In genomic region chr3L:3624876-3625275, dm6 we compare ENCODE assay signal across 1 fruit fly cellular context.
A peak's percentile ranks its signal among the peaks of the same experiment; 100 is the strongest.
TF ChIP-seq lines count a peak whose summit lies in the region.

No protein-coding gene starts in this region.

TF ChIP-seq in whole organism, embryonic, 481 proteins besides CTCF, POLR2A, EP300 and RAD21 (continued from another document and continues in another):
- TF ChIP-seq CG31224 (GFP tag; IDR thresholded peaks at IDR 0.05; lab: Robert Waterston, UW) (no peak), pros (GFP tag; optimal IDR thresholded peaks at IDR 0.05; lab: Kevin White, UChicago) (no peak), CG7786 (GFP tag; optimal IDR thresholded peaks at IDR 0.05; lab: Kevin White, UChicago) (no peak), chinmo (GFP tag; IDR thresholded peaks at IDR 0.05; lab: Robert Waterston, UW; ENCODE audit: partially characterized antibody) (no peak), Oaz (GFP tag; IDR thresholded peaks at IDR 0.05; lab: Robert Waterston, UW) (no peak), CG6854 (GFP tag; optimal IDR thresholded peaks at IDR 0.05; lab: Kevin White, UChicago) (no peak), nom (GFP tag; optimal IDR thresholded peaks at IDR 0.05; lab: Kevin White, UChicago) (peak; percentile 47), croc (GFP tag; conservative IDR thresholded peaks at IDR 0.05; lab: Robert Waterston, UW) (no peak), seq (GFP tag; IDR thresholded peaks at IDR 0.05; lab: Robert Waterston, UW) (peak; percentile 55; the same call in 1 of the 2 replicates), grn (GFP tag; optimal IDR thresholded peaks at IDR 0.05; lab: Kevin White, UChicago) (no peak), CG2199 (GFP tag; IDR thresholded peaks at IDR 0.05; lab: Robert Waterston, UW) (0 out of 3 replicates have a peak, but pooled peaks have one; percentile 38), exex (tag; optimal IDR thresholded peaks at IDR 0.05; lab: Kevin White, UChicago) (no peak), CG17912 (GFP tag; optimal IDR thresholded peaks at IDR 0.05; lab: Kevin White, UChicago) (no peak), CG8478 (optimal IDR thresholded peaks at IDR 0.05; lab: Kevin White, UChicago) (no peak), gsb (GFP tag; IDR thresholded peaks at IDR 0.05; lab: Robert Waterston, UW) (no peak), CG10431 (GFP tag; optimal IDR thresholded peaks at IDR 0.05; lab: Kevin White, UChicago) (no peak), Drgx (GFP tag; IDR thresholded peaks at IDR 0.05; lab: Robert Waterston, UW) (peak; percentile 47; the same call in 1 of the 2 replicates), br (optimal IDR thresholded peaks at IDR 0.05; lab: Kevin White, UChicago) (no peak), vfl (GFP tag; optimal IDR thresholded peaks at IDR 0.05; lab: Kevin White, UChicago) (no peak), ac (GFP tag; optimal IDR thresholded peaks at IDR 0.05; lab: Kevin White, UChicago) (no peak), CG14860 (GFP tag; IDR thresholded peaks at IDR 0.05; lab: Robert Waterston, UW; ENCODE audit: partially characterized antibody) (no peak), CG7556 (GFP tag; optimal IDR thresholded peaks at IDR 0.05; lab: Kevin White, UChicago) (no peak), CG14710 (tag; optimal IDR thresholded peaks at IDR 0.05; lab: Kevin White, UChicago) (no peak), maf-S (GFP tag; optimal IDR thresholded peaks at IDR 0.05; lab: Kevin White, UChicago) (no peak), Nf-YC (tag; optimal IDR thresholded peaks at IDR 0.05; lab: Kevin White, UChicago) (peak; percentile 99), CG1603 (tag; optimal IDR thresholded peaks at IDR 0.05; lab: Kevin White, UChicago) (no peak), Nf-YB (GFP tag; optimal IDR thresholded peaks at IDR 0.05; lab: Kevin White, UChicago) (peak; percentile 98), CG7987 (GFP tag; optimal IDR thresholded peaks at IDR 0.05; lab: Kevin White, UChicago) (no peak), CG7928 (GFP tag; optimal IDR thresholded peaks at IDR 0.05; lab: Kevin White, UChicago) (no peak), Camta (GFP tag; optimal IDR thresholded peaks at IDR 0.05; lab: Kevin White, UChicago) (no peak), fd3F (GFP tag; optimal IDR thresholded peaks at IDR 0.05; lab: Kevin White, UChicago) (no peak), caup (GFP tag; optimal IDR thresholded peaks at IDR 0.05; lab: Kevin White, UChicago; ENCODE audit: severe bottlenecking) (no peak), Eip74EF (GFP tag; optimal IDR thresholded peaks at IDR 0.05; lab: Kevin White, UChicago) (no peak), CG4360 (GFP tag; IDR thresholded peaks at IDR 0.05; lab: Robert Waterston, UW) (peak; percentile 91), Lhr (GFP tag; optimal IDR thresholded peaks at IDR 0.05; lab: Kevin White, UChicago) (no peak), dan (GFP tag; IDR thresholded peaks at IDR 0.05; lab: Robert Waterston, UW) (no peak), CG11695 (GFP tag; IDR thresholded peaks at IDR 0.05; lab: Robert Waterston, UW) (no peak), luna (GFP tag; optimal IDR thresholded peaks at IDR 0.05; lab: Kevin White, UChicago) (no peak), Sin3A (optimal IDR thresholded peaks at IDR 0.05; lab: Kevin White, UChicago) (no peak), lilli (GFP tag; optimal IDR thresholded peaks at IDR 0.05; lab: Kevin White, UChicago) (no peak), disco-r (GFP tag; optimal IDR thresholded peaks at IDR 0.05; lab: Kevin White, UChicago) (no peak), CG10147 (GFP tag; optimal IDR thresholded peaks at IDR 0.05; lab: Kevin White, UChicago) (no peak), CG4404 (GFP tag; IDR thresholded peaks at IDR 0.05; lab: Robert Waterston, UW) (no peak), CG11247 (GFP tag; IDR thresholded peaks at IDR 0.05; lab: Robert Waterston, UW) (no peak), TFAM (GFP tag; optimal IDR thresholded peaks at IDR 0.05; lab: Kevin White, UChicago) (no peak), Mrtf (GFP tag; IDR thresholded peaks at IDR 0.05; lab: Robert Waterston, UW) (no peak), CG8281 (tag; optimal IDR thresholded peaks at IDR 0.05; lab: Kevin White, UChicago) (no peak), CG1832 (GFP tag; optimal IDR thresholded peaks at IDR 0.05; lab: Kevin White, UChicago) (peak; percentile 86), jigr1 (GFP tag; IDR thresholded peaks at IDR 0.05; lab: Robert Waterston, UW) (no peak), ase (GFP tag; IDR thresholded peaks at IDR 0.05; lab: Robert Waterston, UW) (no peak), scrt (GFP tag; optimal IDR thresholded peaks at IDR 0.05; lab: Kevin White, UChicago) (peak; percentile 13), NC2β (GFP tag; optimal IDR thresholded peaks at IDR 0.05; lab: Kevin White, UChicago) (no peak), CG4328 (GFP tag; optimal IDR thresholded peaks at IDR 0.05; lab: Kevin White, UChicago) (no peak), CG2202 (tag; optimal IDR thresholded peaks at IDR 0.05; lab: Kevin White, UChicago) (no peak), dati (GFP tag; IDR thresholded peaks at IDR 0.05; lab: Robert Waterston, UW) (no peak), CG3847 (GFP tag; IDR thresholded peaks at IDR 0.05; lab: Robert Waterston, UW) (no peak), Atf-2 (GFP tag; optimal IDR thresholded peaks at IDR 0.05; lab: Kevin White, UChicago) (no peak), YL-1 (GFP tag; optimal IDR thresholded peaks at IDR 0.05; lab: Kevin White, UChicago) (no peak), nmo (GFP tag; optimal IDR thresholded peaks at IDR 0.05; lab: Kevin White, UChicago) (no peak), CG12219 (GFP tag; optimal IDR thresholded peaks at IDR 0.05; lab: Kevin White, UChicago) (no peak), bbx (GFP tag; IDR thresholded peaks at IDR 0.05; lab: Robert Waterston, UW; ENCODE audit: partially characterized antibody) (0 out of 2 replicates have a peak, but pooled peaks have one; percentile 31), chif (GFP tag; optimal IDR thresholded peaks at IDR 0.05; lab: Kevin White, UChicago) (no peak), CG15269 (tag; optimal IDR thresholded peaks at IDR 0.05; lab: Kevin White, UChicago) (no peak), CG10959 (GFP tag; IDR thresholded peaks at IDR 0.05; lab: Robert Waterston, UW) (no peak), Spps (tag; optimal IDR thresholded peaks at IDR 0.05; lab: Kevin White, UChicago) (no peak), B-H1 (GFP tag; IDR thresholded peaks at IDR 0.05; lab: Robert Waterston, UW) (no peak), CG10321 (GFP tag; IDR thresholded peaks at IDR 0.05; lab: Robert Waterston, UW) (peak; percentile 84), ci (GFP tag; IDR thresholded peaks at IDR 0.05; lab: Robert Waterston, UW) (no peak), Atf6 (GFP tag; IDR thresholded peaks at IDR 0.05; lab: Robert Waterston, UW) (no peak), CG43689 (GFP tag; IDR thresholded peaks at IDR 0.05; lab: Robert Waterston, UW) (no peak), CG17328 (GFP tag; IDR thresholded peaks at IDR 0.05; lab: Robert Waterston, UW) (no peak), wdn (GFP tag; IDR thresholded peaks at IDR 0.05; lab: Robert Waterston, UW) (no peak), CG13287 (GFP tag; IDR thresholded peaks at IDR 0.05; lab: Robert Waterston, UW; ENCODE audit: partially characterized antibody) (peak; percentile 16; the same call in 1 of the 2 replicates), CG4707 (GFP tag; optimal IDR thresholded peaks at IDR 0.05; lab: Kevin White, UChicago) (no peak), row (GFP tag; IDR thresholded peaks at IDR 0.05; lab: Robert Waterston, UW) (no peak), p53 (GFP tag; optimal IDR thresholded peaks at IDR 0.05; lab: Kevin White, UChicago) (no peak), CG34376 (GFP tag; optimal IDR thresholded peaks at IDR 0.05; lab: Kevin White, UChicago) (no peak), so (GFP tag; IDR thresholded peaks at IDR 0.05; lab: Robert Waterston, UW) (no peak), CG16815 (GFP tag; optimal IDR thresholded peaks at IDR 0.05; lab: Kevin White, UChicago) (no peak), Dad (GFP tag; optimal IDR thresholded peaks at IDR 0.05; lab: Kevin White, UChicago) (no peak), unc-4 (GFP tag; IDR thresholded peaks at IDR 0.05; lab: Robert Waterston, UW; ENCODE audit: partially characterized antibody) (no peak), h (optimal IDR thresholded peaks at IDR 0.05; lab: Kevin White, UChicago) (no peak), tin (GFP tag; optimal IDR thresholded peaks at IDR 0.05; lab: Kevin White, UChicago) (no peak), tx (GFP tag; optimal IDR thresholded peaks at IDR 0.05; lab: Kevin White, UChicago) (no peak), CG5953 (GFP tag; IDR thresholded peaks at IDR 0.05; lab: Robert Waterston, UW) (no peak), Adf1 (GFP tag; IDR thresholded peaks at IDR 0.05; lab: Robert Waterston, UW) (peak; percentile 28; the same call in 1 of the 2 replicates), dysf (GFP tag; IDR thresholded peaks at IDR 0.05; lab: Robert Waterston, UW) (no peak), Deaf1 (tag; optimal IDR thresholded peaks at IDR 0.05; lab: Kevin White, UChicago) (peak; percentile 36), CG2678 (tag; optimal IDR thresholded peaks at IDR 0.05; lab: Kevin White, UChicago) (no peak), crol (GFP tag; IDR thresholded peaks at IDR 0.05; lab: Robert Waterston, UW) (peak; percentile 90), CkIIα-i1 (GFP tag; IDR thresholded peaks at IDR 0.05; lab: Robert Waterston, UW) (no peak), Doc2 (GFP tag; IDR thresholded peaks at IDR 0.05; lab: Robert Waterston, UW) (no peak), cg (GFP tag; optimal IDR thresholded peaks at IDR 0.05; lab: Kevin White, UChicago) (no peak), dm (GFP tag; optimal IDR thresholded peaks at IDR 0.05; lab: Kevin White, UChicago) (no peak), Opbp (GFP tag; IDR thresholded peaks at IDR 0.05; lab: Robert Waterston, UW; ENCODE audit: partially characterized antibody) (peak; percentile 40; the same call in 1 of the 3 replicates), CG10274 (GFP tag; optimal IDR thresholded peaks at IDR 0.05; lab: Kevin White, UChicago) (no peak), schlank (tag; optimal IDR thresholded peaks at IDR 0.05; lab: Kevin White, UChicago) (no peak), kah (GFP tag; optimal IDR thresholded peaks at IDR 0.05; lab: Kevin White, UChicago) (no peak), cwo (GFP tag; optimal IDR thresholded peaks at IDR 0.05; lab: Kevin White, UChicago) (no peak), psq (GFP tag; optimal IDR thresholded peaks at IDR 0.05; lab: Kevin White, UChicago) (no peak), Rfx (GFP tag; IDR thresholded peaks at IDR 0.05; lab: Robert Waterston, UW) (no peak), ato (GFP tag; IDR thresholded peaks at IDR 0.05; lab: Robert Waterston, UW; ENCODE audit: partially characterized antibody) (no peak), sd (tag; optimal IDR thresholded peaks at IDR 0.05; lab: Kevin White, UChicago) (no peak), CG6654 (GFP tag; optimal IDR thresholded peaks at IDR 0.05; lab: Kevin White, UChicago) (no peak), CG14667 (GFP tag; IDR thresholded peaks at IDR 0.05; lab: Robert Waterston, UW) (no peak), CG7372 (GFP tag; IDR thresholded peaks at IDR 0.05; lab: Robert Waterston, UW) (no peak), MESR4 (GFP tag; optimal IDR thresholded peaks at IDR 0.05; lab: Kevin White, UChicago) (no peak), Bgb (GFP tag; IDR thresholded peaks at IDR 0.05; lab: Robert Waterston, UW; ENCODE audit: partially characterized antibody) (no peak; the same call in 1 of the 2 replicates), amos (GFP tag; IDR thresholded peaks at IDR 0.05; lab: Robert Waterston, UW; ENCODE audit: partially characterized antibody) (no peak), hb (GFP tag; IDR thresholded peaks at IDR 0.05; lab: Robert Waterston, UW; ENCODE audit: partially characterized antibody) (no peak), Jarid2 (GFP tag; optimal IDR thresholded peaks at IDR 0.05; lab: Kevin White, UChicago) (peak; percentile 66), CG30403 (GFP tag; optimal IDR thresholded peaks at IDR 0.05; lab: Kevin White, UChicago) (no peak), Lpt (GFP tag; optimal IDR thresholded peaks at IDR 0.05; lab: Kevin White, UChicago) (no peak), vvl (GFP tag; IDR thresholded peaks at IDR 0.05; lab: Robert Waterston, UW) (no peak), CG9727 (GFP tag; optimal IDR thresholded peaks at IDR 0.05; lab: Kevin White, UChicago) (no peak), sug (tag; optimal IDR thresholded peaks at IDR 0.05; lab: Kevin White, UChicago) (peak; percentile 10), vnd (GFP tag; IDR thresholded peaks at IDR 0.05; lab: Robert Waterston, UW; ENCODE audit: partially characterized antibody) (no peak), tgo (GFP tag; IDR thresholded peaks at IDR 0.05; lab: Robert Waterston, UW) (no peak), CG12071 (GFP tag; optimal IDR thresholded peaks at IDR 0.05; lab: Kevin White, UChicago) (peak; percentile 17), CG4854 (GFP tag; optimal IDR thresholded peaks at IDR 0.05; lab: Kevin White, UChicago) (no peak), ap (GFP tag; IDR thresholded peaks at IDR 0.05; lab: Robert Waterston, UW) (no peak), CG13775 (GFP tag; optimal IDR thresholded peaks at IDR 0.05; lab: Kevin White, UChicago) (no peak), Ssrp (tag; optimal IDR thresholded peaks at IDR 0.05; lab: Kevin White, UChicago) (no peak), ERR (GFP tag; optimal IDR thresholded peaks at IDR 0.05; lab: Kevin White, UChicago) (no peak), rib (GFP tag; IDR thresholded peaks at IDR 0.05; lab: Robert Waterston, UW) (no peak), stwl (tag; optimal IDR thresholded peaks at IDR 0.05; lab: Kevin White, UChicago) (no peak), CoRest (tag; optimal IDR thresholded peaks at IDR 0.05; lab: Kevin White, UChicago) (no peak), CG8290 (GFP tag; optimal IDR thresholded peaks at IDR 0.05; lab: Kevin White, UChicago) (no peak), CG8290 (tag; optimal IDR thresholded peaks at IDR 0.05; lab: Kevin White, UChicago) (no peak), Hr3 (GFP tag; optimal IDR thresholded peaks at IDR 0.05; lab: Kevin White, UChicago) (no peak), Dbx (GFP tag; IDR thresholded peaks at IDR 0.05; lab: Robert Waterston, UW) (no peak), onecut (GFP tag; IDR thresholded peaks at IDR 0.05; lab: Robert Waterston, UW) (no peak), repo (GFP tag; optimal IDR thresholded peaks at IDR 0.05; lab: Kevin White, UChicago) (no peak), CG12659 (GFP tag; optimal IDR thresholded peaks at IDR 0.05; lab: Kevin White, UChicago) (no peak), dmrt11E (tag; optimal IDR thresholded peaks at IDR 0.05; lab: Kevin White, UChicago) (no peak), run (tag; optimal IDR thresholded peaks at IDR 0.05; lab: Kevin White, UChicago) (peak; percentile 61), Myb (GFP tag; optimal IDR thresholded peaks at IDR 0.05; lab: Kevin White, UChicago) (no peak), E2f1 (GFP tag; IDR thresholded peaks at IDR 0.05; lab: Robert Waterston, UW) (no peak)
